Worm (Caenorhabditis elegans): Measurements from ENCODE around the gene F41C6.6.

Gene F41C6.6

DNA sequence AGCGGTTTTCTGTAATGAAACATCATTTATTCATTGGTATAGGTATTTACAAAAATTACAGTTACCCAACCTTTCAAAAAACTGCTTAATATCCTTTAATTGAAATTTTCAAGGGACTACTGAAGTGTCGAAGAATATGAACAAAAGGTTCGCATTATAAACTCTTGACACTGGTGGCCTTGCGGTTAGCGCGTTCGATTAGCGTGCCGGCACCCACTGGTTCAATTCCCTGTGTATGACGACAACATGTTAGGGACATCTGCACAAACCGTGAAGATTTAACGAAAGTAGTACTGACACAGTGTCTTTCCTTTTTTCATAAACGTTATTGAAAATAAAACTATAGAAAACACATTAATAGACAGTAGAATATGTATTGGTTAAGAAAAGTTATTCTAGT is 14.0 kb downstream of the F41C6.6 start:
- peak; percentile 41 for TF ChIP-seq sptf-1 (tag; optimal IDR thresholded peaks at IDR 0.05)
- TF ChIP-seq drap-1 (GFP tag; optimal IDR thresholded peaks at IDR 0.05) = peak; percentile 52
- no peak for TF ChIP-seq bed-3 (GFP tag; optimal IDR thresholded peaks at IDR 0.05)
- peak; percentile 5 for TF ChIP-seq sem-2 (GFP tag; optimal IDR thresholded peaks at IDR 0.05)
- TF ChIP-seq lin-13 (tag; optimal IDR thresholded peaks at IDR 0.05) = no peak
- peak; percentile 31 for TF ChIP-seq ceh-83 (GFP tag; optimal IDR thresholded peaks at IDR 0.05)
- TF ChIP-seq lin-32 (GFP tag; optimal IDR thresholded peaks at IDR 0.05) = peak; percentile 5
- no peak for TF ChIP-seq tbx-8 (GFP tag; optimal IDR thresholded peaks at IDR 0.05)
- TF ChIP-seq M03D4.4 (tag; optimal IDR thresholded peaks at IDR 0.05) = peak; percentile 7
- TF ChIP-seq unc-120 (tag; optimal IDR thresholded peaks at IDR 0.05; ENCODE audit: poor library complexity, severe bottlenecking) = peak; percentile 15
- TF ChIP-seq ham-2 (GFP tag; optimal IDR thresholded peaks at IDR 0.05) = peak; percentile 42
- TF ChIP-seq nhr-12 (tag; optimal IDR thresholded peaks at IDR 0.05) = no peak
- TF ChIP-seq cnd-1 (tag; optimal IDR thresholded peaks at IDR 0.05) = peak; percentile 76

DNA sequence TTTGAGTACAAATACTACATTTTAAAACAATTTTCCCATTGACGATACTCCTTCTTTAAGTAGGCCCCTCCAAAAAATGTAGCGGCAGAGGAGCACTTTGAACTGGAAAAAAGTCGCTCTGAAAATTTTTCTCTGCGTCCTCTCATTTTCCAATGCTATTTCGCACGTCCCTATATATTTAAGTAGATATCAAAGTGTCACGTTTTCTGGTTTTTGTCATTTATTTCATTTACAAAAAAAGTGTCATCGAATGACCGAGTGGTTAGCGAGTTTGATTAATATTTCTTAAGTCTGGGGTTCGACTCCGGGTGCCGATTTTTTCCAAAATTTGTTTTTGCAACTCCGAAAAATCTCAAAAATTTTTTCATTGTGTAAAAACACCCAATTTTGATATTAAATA is 14.8 kb downstream of the F41C6.6 start:
- TF ChIP-seq nhr-76 (tag; optimal IDR thresholded peaks at IDR 0.05) (no peak), hlh-1 (tag; optimal IDR thresholded peaks at IDR 0.05) (no peak), snpc-4 (tag; optimal IDR thresholded peaks at IDR 0.05) (no peak), drap-1 (GFP tag; optimal IDR thresholded peaks at IDR 0.05) (no peak)

DNA sequence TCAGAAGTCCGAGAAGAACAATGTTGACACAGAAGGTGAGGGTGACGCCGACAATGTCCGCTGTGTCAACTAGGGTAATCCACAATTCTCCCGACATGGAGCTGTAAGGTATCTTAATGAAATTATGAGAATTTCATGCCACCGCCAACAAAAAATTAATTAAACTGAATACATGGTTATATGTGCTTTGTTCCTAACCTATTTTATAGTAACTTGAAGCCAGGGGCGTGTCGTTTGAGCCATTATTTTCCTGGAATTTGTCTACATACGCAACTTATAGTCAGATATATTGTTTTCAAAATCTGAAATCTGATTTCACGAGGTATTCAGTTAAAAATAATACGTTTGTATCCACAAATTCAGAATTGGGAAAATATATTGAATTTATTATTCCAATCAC is 15.9 kb downstream of the F41C6.6 start, which contains the start of gene odr-10:
Gene odr-10 (minus strand): TSS at position 101 of the 400 bp plus-strand sequence.
- no peak for TF ChIP-seq tbx-8 (GFP tag; optimal IDR thresholded peaks at IDR 0.05)
- no peak for TF ChIP-seq drap-1 (GFP tag; optimal IDR thresholded peaks at IDR 0.05)
- TF ChIP-seq ces-1 (GFP tag; optimal IDR thresholded peaks at IDR 0.05) = no peak
- no peak for TF ChIP-seq ztf-11 (tag; optimal IDR thresholded peaks at IDR 0.05)
- TF ChIP-seq elt-1 (tag; optimal IDR thresholded peaks at IDR 0.05; ENCODE audit: borderline replicate concordance, insufficient read depth) = no peak
- no peak for TF ChIP-seq lsy-2 (tag; optimal IDR thresholded peaks at IDR 0.05)
- TF ChIP-seq lin-32 (GFP tag; optimal IDR thresholded peaks at IDR 0.05) = no peak
- no peak for TF ChIP-seq nhr-76 (tag; optimal IDR thresholded peaks at IDR 0.05)
- no peak for TF ChIP-seq unc-120 (tag; optimal IDR thresholded peaks at IDR 0.05; ENCODE audit: poor library complexity, severe bottlenecking)
- TF ChIP-seq sem-2 (GFP tag; optimal IDR thresholded peaks at IDR 0.05) = no peak
- no peak for TF ChIP-seq pha-4 (tag; optimal IDR thresholded peaks at IDR 0.05)
- TF ChIP-seq nhr-2 (tag; optimal IDR thresholded peaks at IDR 0.05) = no peak

DNA sequence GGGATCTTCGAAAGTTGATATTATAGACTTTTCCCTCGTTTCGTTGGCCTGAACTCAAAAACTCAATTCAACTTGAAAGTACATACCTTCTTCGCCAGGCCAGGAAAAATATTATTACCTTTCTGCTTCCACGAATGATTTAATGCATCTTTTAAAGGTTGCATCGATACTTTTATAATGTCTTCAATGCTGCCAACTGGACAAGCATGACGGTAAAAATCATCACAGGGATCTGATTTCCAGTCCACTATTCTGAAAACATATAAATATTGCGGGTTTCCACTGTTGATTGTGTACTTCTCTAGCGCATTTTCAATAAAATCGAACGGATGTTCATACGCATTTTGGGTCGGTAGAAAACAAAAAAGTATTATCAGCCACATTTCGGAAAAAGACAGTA is 18.7 kb downstream of the F41C6.6 start, which contains the start of gene nep-4:
Gene nep-4 (minus strand): TSS at position 393 of the 400 bp plus-strand sequence.
- no peak for TF ChIP-seq pha-4 (tag; optimal IDR thresholded peaks at IDR 0.05)
- TF ChIP-seq M03D4.4 (tag; optimal IDR thresholded peaks at IDR 0.05) = no peak
- TF ChIP-seq tbx-8 (GFP tag; optimal IDR thresholded peaks at IDR 0.05) = no peak
- no peak for TF ChIP-seq sptf-1 (tag; optimal IDR thresholded peaks at IDR 0.05)
- no peak for TF ChIP-seq elt-3 (tag; optimal IDR thresholded peaks at IDR 0.05)
- no peak for TF ChIP-seq unc-39 (tag; optimal IDR thresholded peaks at IDR 0.05)
- no peak for TF ChIP-seq elt-1 (tag; optimal IDR thresholded peaks at IDR 0.05; ENCODE audit: borderline replicate concordance, insufficient read depth)
- no peak for TF ChIP-seq nhr-76 (tag; optimal IDR thresholded peaks at IDR 0.05)
- TF ChIP-seq snpc-4 (tag; optimal IDR thresholded peaks at IDR 0.05) = no peak
- TF ChIP-seq nhr-2 (tag; optimal IDR thresholded peaks at IDR 0.05) = no peak
- no peak for TF ChIP-seq zip-8 (tag; optimal IDR thresholded peaks at IDR 0.05)
- no peak for TF ChIP-seq ceh-43 (GFP tag; optimal IDR thresholded peaks at IDR 0.05)
- no peak for TF ChIP-seq bed-3 (GFP tag; optimal IDR thresholded peaks at IDR 0.05)
- TF ChIP-seq ceh-83 (GFP tag; optimal IDR thresholded peaks at IDR 0.05) = no peak
- no peak for TF ChIP-seq lin-32 (GFP tag; optimal IDR thresholded peaks at IDR 0.05)
- no peak for TF ChIP-seq blmp-1 (tag; optimal IDR thresholded peaks at IDR 0.05)

DNA sequence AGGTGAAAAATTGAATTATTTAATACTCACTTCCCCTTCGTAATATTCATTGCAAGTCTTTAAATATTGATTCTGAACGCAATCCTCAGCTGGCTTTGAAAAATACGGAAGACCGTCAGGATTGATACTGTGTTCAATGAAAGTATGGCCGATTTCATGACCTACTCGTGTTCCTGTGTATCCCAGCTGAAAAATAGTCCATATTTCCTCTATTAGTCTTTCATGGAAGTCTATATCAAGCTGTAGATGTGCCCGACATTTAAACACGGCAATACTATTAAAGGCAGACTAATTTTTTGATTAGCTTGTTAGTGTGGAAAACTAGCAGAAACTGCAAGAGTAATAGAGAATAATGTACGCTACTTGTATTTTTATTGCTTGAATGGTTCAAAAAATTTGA is 20.1 kb downstream of the F41C6.6 start:
- no peak for TF ChIP-seq zip-8 (tag; optimal IDR thresholded peaks at IDR 0.05)
- TF ChIP-seq ceh-43 (GFP tag; optimal IDR thresholded peaks at IDR 0.05) = no peak
- TF ChIP-seq unc-39 (tag; optimal IDR thresholded peaks at IDR 0.05) = no peak
- no peak for TF ChIP-seq nhr-28 (tag; optimal IDR thresholded peaks at IDR 0.05)
- TF ChIP-seq flh-1 (GFP tag; optimal IDR thresholded peaks at IDR 0.05) = no peak

DNA sequence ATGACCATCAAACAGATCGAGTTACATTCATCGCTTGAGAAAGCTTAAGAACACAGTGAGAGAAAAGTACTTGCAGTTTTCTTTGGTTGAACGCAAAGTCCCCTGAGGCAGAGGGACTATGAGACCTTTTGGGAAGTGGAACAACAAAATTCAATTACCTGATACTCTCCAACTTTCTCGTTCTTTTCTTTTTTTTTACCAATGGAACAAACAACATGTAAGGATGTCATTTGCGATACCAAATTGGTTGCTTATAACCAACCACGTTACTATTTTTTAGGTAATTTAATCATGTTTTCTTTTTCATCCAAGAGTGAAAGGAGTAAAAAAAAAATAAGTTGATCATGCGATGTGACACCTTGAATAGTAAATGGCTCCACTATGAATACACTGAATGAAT is 24.9 kb downstream of the F41C6.6 start:
- TF ChIP-seq ces-1 (GFP tag; optimal IDR thresholded peaks at IDR 0.05) = peak; percentile 67
- TF ChIP-seq ztf-11 (tag; optimal IDR thresholded peaks at IDR 0.05) = no peak
- TF ChIP-seq mls-2 (tag; optimal IDR thresholded peaks at IDR 0.05) = no peak

Data from whole organism, mixed stage, embryonic.